Fruit fly (Drosophila melanogaster) S2 (cell line): ENCODE data around the gene Kr-h1.

Experiments used
- CG8478 ChIP-seq: fragments of >200 bp; optimal IDR thresholded peaks from 2 replicates; lab custom pipeline; 2018
- CTCF ChIP-seq, 2 experiments: fragments of >200 bp; optimal IDR thresholded peaks; 2 replicates each; lab custom pipeline; 2018

- TF ChIP-seq CTCF (optimal IDR thresholded peaks at IDR 0.05; lab: Kevin White, UChicago) (no peak), CG8478 (lab: Kevin White, UChicago) (no peak)
These were observed 35.5 kb upstream of the Kr-h1 start for dm6 chr2L:6046865-6047264.
